Fruit fly (Drosophila melanogaster) whole organism, embryonic: Measurements from ENCODE around the gene Als2.

Source experiments
- Bgb ChIP-seq: fragments of 200-800 bp; sonication (Bioruptor generic); IDR thresholded peaks from 2 replicates; pipeline ENCODE4 v1.3.6; 2022; ENCODE audit warnings: missing biosample characterization, missing genetic modification characterization; ENCODE audit not compliant: partially characterized antibody
- Blimp-1 ChIP-seq: fragments of 200-800 bp; sonication (Bioruptor generic); optimal IDR thresholded peaks from 3 replicates; lab custom pipeline; 2018; ENCODE audit warnings: missing biosample characterization, missing genetic modification characterization, mild to moderate bottlenecking, moderate library complexity, missing genetic modification reagents
- CG10654 ChIP-seq: fragments of 200-800 bp; sonication (Bioruptor generic); optimal IDR thresholded peaks from 2 replicates; lab custom pipeline; 2016; ENCODE audit warnings: missing biosample characterization, missing genetic modification characterization
- CG10959 ChIP-seq: fragments of 200-800 bp; sonication (Bioruptor generic); IDR thresholded peaks from 2 replicates; pipeline ENCODE4 v1.3.6; 2022; ENCODE audit warnings: missing biosample characterization, missing genetic modification characterization
- CG11247 ChIP-seq: fragments of 200-800 bp; sonication (Bioruptor generic); IDR thresholded peaks from 2 replicates; pipeline ENCODE4 v1.3.6; 2022; ENCODE audit warnings: missing biosample characterization, missing genetic modification characterization
- CG1233 ChIP-seq: fragments of 200-800 bp; sonication (Bioruptor generic); optimal IDR thresholded peaks from 4 replicates; lab custom pipeline; 2018; ENCODE audit warnings: missing biosample characterization, mild to moderate bottlenecking, missing genetic modification characterization
- CG13287 ChIP-seq: fragments of 200-800 bp; sonication (Bioruptor generic); IDR thresholded peaks from 2 replicates; pipeline ENCODE4 v1.3.6; 2022; ENCODE audit warnings: missing biosample characterization, missing genetic modification characterization; ENCODE audit not compliant: partially characterized antibody
- CG1529 ChIP-seq: fragments of 200-800 bp; sonication (Bioruptor generic); optimal IDR thresholded peaks from 3 replicates; lab custom pipeline; 2018; ENCODE audit warnings: missing biosample characterization, missing genetic modification characterization
- CG17829 ChIP-seq: fragments of 200-800 bp; optimal IDR thresholded peaks from 2 replicates; lab custom pipeline; 2019; ENCODE audit warnings: missing biosample characterization, mild to moderate bottlenecking, missing genetic modification characterization, moderate library complexity
- CG1832 ChIP-seq: fragments of 200-800 bp; sonication (Bioruptor generic); optimal IDR thresholded peaks from 2 replicates; lab custom pipeline; 2017; ENCODE audit warnings: missing biosample characterization, mild to moderate bottlenecking, missing genetic modification characterization, inconsistent platforms
- CG3065 ChIP-seq: fragments of 200-800 bp; sonication (Bioruptor generic); optimal IDR thresholded peaks from 2 replicates; lab custom pipeline; 2016; ENCODE audit warnings: missing biosample characterization, missing genetic modification characterization
- CG31441 ChIP-seq: fragments of 200-800 bp; sonication (Bioruptor generic); IDR thresholded peaks from 2 replicates; pipeline ENCODE4 v1.3.6; 2022; ENCODE audit warnings: missing biosample characterization, missing genetic modification characterization
- CG3163 ChIP-seq: fragments of 200-800 bp; sonication (Bioruptor generic); optimal IDR thresholded peaks from 3 replicates; lab custom pipeline; 2016; ENCODE audit warnings: missing biosample characterization, missing genetic modification characterization
- CG3281 ChIP-seq: fragments of 200-800 bp; sonication (Bioruptor generic); optimal IDR thresholded peaks from 3 replicates; lab custom pipeline; 2017; ENCODE audit warnings: missing biosample characterization, mild to moderate bottlenecking, missing genetic modification characterization
- CG5245 ChIP-seq: fragments of 200-800 bp; sonication (Bioruptor generic); optimal IDR thresholded peaks from 3 replicates; lab custom pipeline; 2016; ENCODE audit warnings: missing biosample characterization, missing genetic modification characterization
- CG7357 ChIP-seq: fragments of 200-800 bp; sonication (Bioruptor generic); IDR thresholded peaks from 3 replicates; pipeline ENCODE4 v1.3.6; 2022; ENCODE audit warnings: missing biosample characterization, missing genetic modification characterization
- CG7556 ChIP-seq: fragments of 200-800 bp; sonication (Bioruptor generic); optimal IDR thresholded peaks from 2 replicates; lab custom pipeline; 2017; ENCODE audit warnings: missing biosample characterization, mild to moderate bottlenecking, missing genetic modification characterization
- Chrac-16 ChIP-seq: fragments of 200-800 bp; sonication (Bioruptor generic); optimal IDR thresholded peaks from 3 replicates; lab custom pipeline; 2016; ENCODE audit warnings: missing biosample characterization, missing genetic modification characterization
- Dad ChIP-seq: fragments of 200-800 bp; sonication (Bioruptor generic); optimal IDR thresholded peaks from 3 replicates; lab custom pipeline; 2016; ENCODE audit warnings: missing biosample characterization, missing genetic modification characterization
- Dek ChIP-seq: fragments of 200-800 bp; sonication (Bioruptor generic); optimal IDR thresholded peaks from 3 replicates; lab custom pipeline; 2019; ENCODE audit warnings: missing biosample characterization, mild to moderate bottlenecking, missing genetic modification characterization, moderate library complexity
- Dip2 ChIP-seq: fragments of 200-800 bp; sonication (Bioruptor generic); IDR thresholded peaks from 2 replicates; pipeline ENCODE4 v1.3.6; 2022; ENCODE audit warnings: missing biosample characterization, missing genetic modification characterization
- Drgx ChIP-seq: fragments of 200-800 bp; sonication (Bioruptor generic); IDR thresholded peaks from 2 replicates; pipeline ENCODE4 v1.3.6; 2022; ENCODE audit warnings: missing biosample characterization, missing genetic modification characterization
- Fer3 ChIP-seq: fragments of 200-800 bp; sonication (Bioruptor generic); optimal IDR thresholded peaks from 2 replicates; lab custom pipeline; 2018; ENCODE audit warnings: missing biosample characterization, mild to moderate bottlenecking, missing genetic modification characterization, moderate library complexity
- HLH3B ChIP-seq: fragments of 200-800 bp; sonication (Bioruptor generic); IDR thresholded peaks from 2 replicates; pipeline ENCODE4 v1.3.6; 2022; ENCODE audit warnings: missing biosample characterization, missing genetic modification characterization
- Jarid2 ChIP-seq: fragments of 200-800 bp; sonication (Bioruptor generic); optimal IDR thresholded peaks from 3 replicates; lab custom pipeline; 2017; ENCODE audit warnings: mild to moderate bottlenecking, missing biosample characterization, missing genetic modification reagents, missing genetic modification characterization
- Lhr ChIP-seq: fragments of 200-800 bp; sonication (Bioruptor generic); optimal IDR thresholded peaks from 3 replicates; lab custom pipeline; 2017; ENCODE audit warnings: mild to moderate bottlenecking, missing biosample characterization, missing genetic modification reagents, missing genetic modification characterization
- NFAT ChIP-seq: fragments of 200-800 bp; sonication (Bioruptor generic); IDR thresholded peaks from 2 replicates; pipeline ENCODE4 v1.3.6; 2022; ENCODE audit warnings: missing biosample characterization, missing genetic modification characterization
- Oaz ChIP-seq: fragments of 200-800 bp; sonication (Bioruptor generic); IDR thresholded peaks from 2 replicates; pipeline ENCODE4 v1.3.6; 2022; ENCODE audit warnings: missing biosample characterization, missing genetic modification characterization
- Rx ChIP-seq: fragments of 200-800 bp; sonication (Bioruptor generic); IDR thresholded peaks from 2 replicates; pipeline ENCODE4 v1.3.6; 2022; ENCODE audit warnings: missing biosample characterization, missing genetic modification characterization
- Side ChIP-seq: fragments of 200-800 bp; sonication (Bioruptor generic); optimal IDR thresholded peaks from 2 replicates; lab custom pipeline; 2016; ENCODE audit warnings: missing biosample characterization, missing genetic modification characterization
- Sry-β ChIP-seq: fragments of 200-800 bp; sonication (Bioruptor generic); optimal IDR thresholded peaks from 2 replicates; lab custom pipeline; 2018; ENCODE audit warnings: missing biosample characterization, mild to moderate bottlenecking, missing genetic modification characterization, moderate library complexity
- Ssrp ChIP-seq: fragments of 200-800 bp; sonication (Bioruptor generic); optimal IDR thresholded peaks from 2 replicates; lab custom pipeline; 2018; ENCODE audit warnings: missing biosample characterization, mild to moderate bottlenecking, missing genetic modification characterization, moderate library complexity
- abd-A ChIP-seq: fragments of 200-800 bp; sonication (Bioruptor generic); optimal IDR thresholded peaks from 3 replicates; lab custom pipeline; 2019; ENCODE audit warnings: missing biosample characterization, mild to moderate bottlenecking, missing genetic modification characterization, moderate library complexity
- ac ChIP-seq: fragments of 200-800 bp; sonication (Bioruptor generic); optimal IDR thresholded peaks from 3 replicates; lab custom pipeline; 2017; ENCODE audit warnings: missing biosample characterization, mild to moderate bottlenecking, missing genetic modification characterization
- ase ChIP-seq: fragments of 200-800 bp; sonication (Bioruptor generic); IDR thresholded peaks from 3 replicates; pipeline ENCODE4 v1.3.6; 2022; ENCODE audit warnings: missing biosample characterization, missing genetic modification characterization
- ato ChIP-seq: fragments of 200-800 bp; sonication (Bioruptor generic); IDR thresholded peaks from 2 replicates; pipeline ENCODE4 v1.3.6; 2022; ENCODE audit warnings: missing biosample characterization, missing genetic modification characterization; ENCODE audit not compliant: partially characterized antibody
- caup ChIP-seq: fragments of 200-800 bp; sonication (Bioruptor generic); optimal IDR thresholded peaks from 3 replicates; lab custom pipeline; 2017; ENCODE audit warnings: missing biosample characterization, mild to moderate bottlenecking, missing genetic modification characterization, moderate library complexity; ENCODE audit not compliant: severe bottlenecking
- dysf ChIP-seq: fragments of 200-800 bp; sonication (Bioruptor generic); IDR thresholded peaks from 3 replicates; pipeline ENCODE4 v1.3.6; 2022; ENCODE audit warnings: missing biosample characterization, missing genetic modification characterization
- gce ChIP-seq: fragments of 200-800 bp; sonication (Bioruptor generic); IDR thresholded peaks from 3 replicates; pipeline ENCODE4 v1.3.6; 2022; ENCODE audit warnings: missing biosample characterization, missing genetic modification characterization
- hkb ChIP-seq, 2 experiments: fragments of 200-800 bp in 1 of 2; fragments of >200 bp in 1 of 2; sonication (Bioruptor generic) in 1 of 2; IDR thresholded peaks in 1 of 2; optimal IDR thresholded peaks in 1 of 2; 2 replicates each; pipeline versions ENCODE4 v1.3.6 to Lab custom; 2017 to 2022; ENCODE audit warnings: missing biosample characterization in 1 of 2, missing genetic modification characterization in 1 of 2
- insv ChIP-seq, 2 experiments: fragments of 200-800 bp; sonication (Bioruptor generic); optimal IDR thresholded peaks; 3 replicates each; lab custom pipeline; 2016 to 2018; ENCODE audit warnings: missing biosample characterization in 2 of 2, missing genetic modification characterization in 2 of 2
- jing ChIP-seq: fragments of 200-800 bp; sonication (Bioruptor generic); optimal IDR thresholded peaks from 2 replicates; lab custom pipeline; 2018; ENCODE audit warnings: missing biosample characterization, mild to moderate bottlenecking, missing genetic modification characterization
- prd ChIP-seq, 3 experiments: fragments of >200 bp in 2 of 3; fragments of 200-800 bp in 1 of 3; sonication (Bioruptor generic) in 1 of 3; optimal IDR thresholded peaks in 2 of 3; IDR thresholded peaks in 1 of 3; 2 replicates in 2 of 3; 3 replicates in 1 of 3; pipeline versions ENCODE4 v1.3.6 to Lab custom; 2017 to 2022; ENCODE audit warnings: missing biosample characterization in 1 of 3, missing genetic modification characterization in 1 of 3
- sd ChIP-seq: fragments of 200-800 bp; sonication (Bioruptor generic); optimal IDR thresholded peaks from 3 replicates; lab custom pipeline; 2018; ENCODE audit warnings: missing biosample characterization, mild to moderate bottlenecking, missing genetic modification characterization, moderate library complexity
- seq ChIP-seq: fragments of 200-800 bp; sonication (Bioruptor generic); IDR thresholded peaks from 2 replicates; pipeline ENCODE4 v1.3.6; 2022; ENCODE audit warnings: missing biosample characterization, missing genetic modification characterization
- toy ChIP-seq: fragments of 200-800 bp; sonication (Bioruptor generic); IDR thresholded peaks from 2 replicates; pipeline ENCODE4 v1.3.6; 2022; ENCODE audit warnings: missing biosample characterization, missing genetic modification characterization
- trem ChIP-seq: fragments of 200-800 bp; optimal IDR thresholded peaks from 3 replicates; lab custom pipeline; 2019; ENCODE audit warnings: missing biosample characterization, mild to moderate bottlenecking, missing genetic modification characterization, moderate library complexity
- vfl ChIP-seq: fragments of 200-800 bp; sonication (Bioruptor generic); optimal IDR thresholded peaks from 2 replicates; lab custom pipeline; 2016; ENCODE audit warnings: missing biosample characterization, missing genetic modification characterization
- yki ChIP-seq: fragments of >200 bp; optimal IDR thresholded peaks from 3 replicates; lab custom pipeline; 2018
- z ChIP-seq: fragments of 200-800 bp; sonication (Bioruptor generic); IDR thresholded peaks from 3 replicates; pipeline ENCODE4 v1.3.6; 2022; ENCODE audit warnings: missing biosample characterization, missing genetic modification characterization

Als2 gene

dm6 chr3L:21645878-21646277 lies 33.7 kb downstream of the Als2 start (continued):
- no peak for TF ChIP-seq CG1233 (GFP tag; lab: Kevin White, UChicago)
- no peak for TF ChIP-seq CG3065 (GFP tag; lab: Kevin White, UChicago)
- TF ChIP-seq Side, result no peak
- no peak for TF ChIP-seq CG1529 (GFP tag; lab: Kevin White, UChicago)
- TF ChIP-seq vfl, result no peak
- TF ChIP-seq CG5245 (GFP tag; lab: Kevin White, UChicago), result no peak
- no peak for TF ChIP-seq HLH3B (GFP tag; lab: Robert Waterston, UW)
- no peak for TF ChIP-seq Lhr (GFP tag; lab: Kevin White, UChicago)
- no peak for TF ChIP-seq CG3163 (GFP tag; lab: Kevin White, UChicago)
- TF ChIP-seq Dad (GFP tag; lab: Kevin White, UChicago), result no peak
- no peak for TF ChIP-seq CG7556 (GFP tag; lab: Kevin White, UChicago)
- TF ChIP-seq sd, result peak; percentile 60
- TF ChIP-seq prd (optimal IDR thresholded peaks at IDR 0.05; lab: Kevin White, UChicago), result no peak
- no peak for TF ChIP-seq prd (GFP tag; IDR thresholded peaks at IDR 0.05; lab: Robert Waterston, UW)
- no peak for TF ChIP-seq CG7357 (GFP tag; lab: Robert Waterston, UW)
- TF ChIP-seq, all 482 proteins: peak for 5

dm6 chr3L:21644607-21645006 lies 34.9 kb downstream of the Als2 start, which contains the start of gene CG43980:
Gene CG43980 (plus strand): TSS chr3L:21644958.
- no peak for TF ChIP-seq Oaz
- no peak for TF ChIP-seq CG1832 (GFP tag; lab: Kevin White, UChicago)
- no peak for TF ChIP-seq Blimp-1 (GFP tag; lab: Kevin White, UChicago)
- no peak for TF ChIP-seq seq (GFP tag; lab: Robert Waterston, UW)
- no peak for TF ChIP-seq Dip2 (GFP tag; lab: Robert Waterston, UW)
- TF ChIP-seq Jarid2 (GFP tag; lab: Kevin White, UChicago), result no peak
- no peak for TF ChIP-seq toy (GFP tag; lab: Robert Waterston, UW)
- no peak for TF ChIP-seq Rx (GFP tag; lab: Robert Waterston, UW)
- no peak for TF ChIP-seq insv (GFP tag; optimal IDR thresholded peaks at IDR 0.05; lab: Kevin White, UChicago)
- TF ChIP-seq CG10959 (GFP tag; lab: Robert Waterston, UW), result no peak
- peak; percentile 94 for TF ChIP-seq z
- TF ChIP-seq ase, result no peak
- TF ChIP-seq NFAT, result no peak
- peak; percentile 27; the same call in 1 of the 2 replicates for TF ChIP-seq Bgb (GFP tag; lab: Robert Waterston, UW)
- no peak for TF ChIP-seq CG17829
- TF ChIP-seq CG13287 (GFP tag; lab: Robert Waterston, UW), result peak; percentile 17; the same call in 1 of the 2 replicates
- no peak for TF ChIP-seq ac
- no peak for TF ChIP-seq CG31441 (GFP tag; lab: Robert Waterston, UW)
- no peak for TF ChIP-seq Fer3 (tag; lab: Kevin White, UChicago)
- TF ChIP-seq jing (GFP tag; lab: Kevin White, UChicago), result no peak
- TF ChIP-seq trem, result no peak
- peak; percentile 21 for TF ChIP-seq abd-A (tag; lab: Kevin White, UChicago)
- TF ChIP-seq CG11247 (GFP tag; lab: Robert Waterston, UW), result peak; percentile 59; the same call in 1 of the 2 replicates
- no peak for TF ChIP-seq Dek (tag; lab: Kevin White, UChicago)
- TF ChIP-seq yki (lab: Kevin White, UChicago), result peak; percentile 5
- no peak for TF ChIP-seq CG10654
- no peak for TF ChIP-seq hkb (optimal IDR thresholded peaks at IDR 0.05; lab: Kevin White, UChicago)
- TF ChIP-seq hkb (GFP tag; IDR thresholded peaks at IDR 0.05; lab: Robert Waterston, UW), result 0 out of 2 replicates have a peak, but pooled peaks have one; percentile 33
- TF ChIP-seq caup (GFP tag; lab: Kevin White, UChicago), result no peak
- TF ChIP-seq Drgx, result no peak
- no peak for TF ChIP-seq Sry-β (GFP tag; lab: Kevin White, UChicago)
- no peak for TF ChIP-seq dysf (GFP tag; lab: Robert Waterston, UW)
- peak; percentile 5 for TF ChIP-seq sd
- no peak for TF ChIP-seq gce (GFP tag; lab: Robert Waterston, UW)
- no peak for TF ChIP-seq Chrac-16 (GFP tag; lab: Kevin White, UChicago)
- TF ChIP-seq ato (GFP tag; lab: Robert Waterston, UW), result no peak
- TF ChIP-seq Ssrp (tag; lab: Kevin White, UChicago), result no peak
- no peak for TF ChIP-seq CG3281
